Worm (Caenorhabditis elegans) whole organism, early embryonic: ENCODE data around the gene cnc-4.

Source experiments
- B0310.2 ChIP-seq: sonication (generic microtip); optimal IDR thresholded peaks from 2 replicates; lab custom pipeline; 2016; ENCODE audit warnings: mild to moderate bottlenecking, missing genetic modification characterization, missing compliant biosample characterization
- F13C5.2 ChIP-seq: sonication (generic microtip); optimal IDR thresholded peaks from 2 replicates; lab custom pipeline; 2017; ENCODE audit warnings: mild to moderate bottlenecking, missing genetic modification characterization, inconsistent platforms, missing compliant biosample characterization
- aly-1 ChIP-seq: sonication (generic microtip); optimal IDR thresholded peaks from 2 replicates; lab custom pipeline; 2016; ENCODE audit warnings: missing genetic modification characterization, missing compliant biosample characterization
- ama-1 ChIP-seq: fragments of 150-350 bp; optimal IDR thresholded peaks from 2 replicates; lab custom pipeline; 2014
- ceh-13 ChIP-seq: fragments of 200-800 bp; sonication (Bioruptor generic); optimal IDR thresholded peaks from 2 replicates; lab custom pipeline; 2018; ENCODE audit warnings: mild to moderate bottlenecking, missing genetic modification characterization, missing compliant biosample characterization
- ceh-36 ChIP-seq: sonication (generic microtip); optimal IDR thresholded peaks from 2 replicates; lab custom pipeline; 2016; ENCODE audit warnings: missing genetic modification characterization, inconsistent platforms, missing compliant biosample characterization
- ets-7 ChIP-seq: sonication (generic microtip); optimal IDR thresholded peaks from 2 replicates; lab custom pipeline; 2016; ENCODE audit warnings: missing genotype, missing genetic modification characterization, missing compliant biosample characterization
- flt-1 ChIP-seq: fragments of 200-800 bp; sonication (Bioruptor generic); IDR thresholded peaks from 2 replicates; pipeline ENCODE4 v1.3.6; 2022; ENCODE audit warnings: missing genetic modification characterization, missing compliant biosample characterization
- hmbx-1 ChIP-seq: sonication (generic microtip); optimal IDR thresholded peaks from 2 replicates; lab custom pipeline; 2016; ENCODE audit warnings: mild to moderate bottlenecking, missing genetic modification characterization, missing compliant biosample characterization
- hmg-4 ChIP-seq: fragments of 200-800 bp; sonication (Bioruptor generic); optimal IDR thresholded peaks from 2 replicates; lab custom pipeline; 2018; ENCODE audit warnings: mild to moderate bottlenecking, missing genetic modification characterization, missing compliant biosample characterization
- hnd-1 ChIP-seq: sonication (generic microtip); optimal IDR thresholded peaks from 2 replicates; lab custom pipeline; 2016; ENCODE audit warnings: missing genetic modification characterization, missing compliant biosample characterization
- pes-1 ChIP-seq: fragments of 200-800 bp; sonication (Bioruptor generic); IDR thresholded peaks from 2 replicates; pipeline ENCODE4 v1.3.6; 2022; ENCODE audit warnings: missing genetic modification reagents, missing genetic modification characterization, missing compliant biosample characterization
- scrt-1 ChIP-seq: fragments of 200-800 bp; sonication (Bioruptor generic); IDR thresholded peaks from 2 replicates; pipeline ENCODE4 v1.3.6; 2022; ENCODE audit warnings: missing genetic modification characterization, missing compliant biosample characterization
- sea-1 ChIP-seq: fragments of 200-800 bp; sonication (Bioruptor generic); conservative IDR thresholded peaks from 2 replicates; pipeline ENCODE4 v1.3.6; 2022; ENCODE audit warnings: missing genetic modification characterization, missing compliant biosample characterization
- tbx-11 ChIP-seq: fragments of 200-800 bp; sonication (Bioruptor generic); IDR thresholded peaks from 2 replicates; pipeline ENCODE4 v1.3.6; 2022; ENCODE audit warnings: missing genetic modification characterization, missing compliant biosample characterization
- tbx-37 ChIP-seq: fragments of 200-800 bp; sonication (Bioruptor generic); conservative IDR thresholded peaks from 2 replicates; pipeline ENCODE4 v1.3.6; 2022; ENCODE audit warnings: missing genetic modification reagents, missing genetic modification characterization, missing compliant biosample characterization
- tra-4 ChIP-seq: sonication (generic microtip); optimal IDR thresholded peaks from 2 replicates; lab custom pipeline; 2017; ENCODE audit warnings: missing genetic modification characterization, missing compliant biosample characterization

cnc-4 gene

DNA sequence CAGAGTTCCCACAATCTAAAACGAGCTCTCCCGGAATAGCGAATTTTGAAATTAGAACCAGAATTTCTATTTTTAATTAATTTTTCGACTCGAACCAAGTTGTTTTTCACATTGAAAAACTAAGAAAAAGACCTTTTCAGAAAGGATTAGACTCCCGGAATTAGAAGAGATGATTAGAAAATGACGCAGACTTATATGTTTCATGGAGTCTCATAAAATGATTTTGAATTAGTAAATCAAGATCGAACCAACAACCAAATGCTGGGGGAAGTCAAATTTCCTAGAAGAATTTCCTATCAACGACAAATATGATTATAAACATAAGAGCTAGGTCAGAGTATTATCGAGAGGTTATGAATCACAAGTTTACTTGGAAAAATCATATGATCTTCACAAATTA, 41.6 kb downstream of the cnc-4 start:
- no peak for TF ChIP-seq F13C5.2 (tag; lab: Kevin White, UChicago)
- no peak for TF ChIP-seq tbx-11 (GFP tag; lab: Robert Waterston, UW)
- TF ChIP-seq flt-1 (GFP tag; lab: Robert Waterston, UW): no peak
- no peak for TF ChIP-seq tra-4 (tag; lab: Kevin White, UChicago)
- TF ChIP-seq aly-1: no peak
- no peak for TF ChIP-seq pes-1
- no peak for TF ChIP-seq ceh-13
- no peak for TF ChIP-seq ama-1 (lab: Kevin White, UChicago)
- no peak for TF ChIP-seq tbx-37 (GFP tag; lab: Robert Waterston, UW)
- TF ChIP-seq B0310.2 (tag; lab: Kevin White, UChicago): no peak
- no peak for TF ChIP-seq scrt-1
- TF ChIP-seq hmbx-1: no peak

DNA sequence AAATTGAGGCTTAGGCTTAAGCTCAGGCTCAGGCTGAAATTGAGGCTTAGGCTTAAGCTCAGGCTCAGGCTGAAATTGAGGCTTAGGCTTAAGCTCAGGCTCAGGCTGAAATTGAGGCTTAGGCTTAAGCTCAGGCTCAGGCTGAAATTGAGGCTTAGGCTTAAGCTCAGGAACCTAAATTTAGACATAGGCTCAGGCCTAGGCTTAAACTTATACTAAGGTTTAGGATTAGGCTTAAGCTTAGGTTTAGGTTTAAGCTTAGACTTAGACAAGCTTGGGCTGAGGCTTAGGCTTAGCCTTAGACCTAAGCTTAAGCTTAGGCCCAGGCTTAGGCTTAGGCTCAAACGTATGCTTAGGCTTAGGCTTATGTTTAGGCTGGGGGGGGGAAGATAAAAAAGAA, 43.9 kb downstream of the cnc-4 start:
- peak; percentile 80 for TF ChIP-seq ceh-36 (tag; lab: Kevin White, UChicago)

DNA sequence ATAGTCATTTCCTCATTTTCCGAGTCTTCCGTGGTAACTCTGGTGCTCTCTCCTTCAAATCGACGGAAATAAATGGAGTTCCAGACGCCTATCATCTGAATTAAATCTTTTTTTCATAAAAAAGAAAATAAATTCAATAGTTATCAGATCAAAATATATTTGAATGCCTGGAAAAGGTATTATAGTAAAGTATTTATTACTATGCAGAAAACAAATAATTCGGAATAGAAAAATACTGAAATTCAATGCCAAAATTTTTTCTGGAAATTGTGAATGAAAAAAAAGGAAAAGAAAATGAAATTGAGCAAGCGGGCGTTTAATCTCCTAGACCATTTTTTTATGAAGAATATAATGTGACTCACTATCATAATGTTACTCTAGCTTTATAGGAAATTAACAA, 44.5 kb downstream of the cnc-4 start, which contains the start of gene C38C3.6:
C38C3.6 (minus strand) TSS at position 101 of the 400 bp plus-strand sequence.
- TF ChIP-seq sea-1 (GFP tag; lab: Robert Waterston, UW): no peak
- TF ChIP-seq hnd-1 (tag; lab: Kevin White, UChicago): no peak
- no peak for TF ChIP-seq ceh-36 (tag; lab: Kevin White, UChicago)
- no peak for TF ChIP-seq aly-1
- TF ChIP-seq hmbx-1: no peak
- TF ChIP-seq pes-1: no peak
- TF ChIP-seq flt-1 (GFP tag; lab: Robert Waterston, UW): no peak
- TF ChIP-seq scrt-1: no peak
- no peak for TF ChIP-seq ama-1 (lab: Kevin White, UChicago)
- TF ChIP-seq ceh-13: no peak
- TF ChIP-seq tbx-11 (GFP tag; lab: Robert Waterston, UW): no peak

ce11 chrV:1494469-1494868, 47.5 kb downstream of the cnc-4 start, which contains the start of gene spig-7:
TSS of gene spig-7 (plus strand) at chrV:1494769.
- TF ChIP-seq B0310.2 (tag; lab: Kevin White, UChicago): no peak
- TF ChIP-seq hmg-4 (GFP tag; lab: Kevin White, UChicago): no peak
- TF ChIP-seq ama-1 (lab: Kevin White, UChicago): no peak
- no peak for TF ChIP-seq aly-1
- no peak for TF ChIP-seq tbx-11 (GFP tag; lab: Robert Waterston, UW)
- no peak for TF ChIP-seq F13C5.2 (tag; lab: Kevin White, UChicago)
- TF ChIP-seq flt-1 (GFP tag; lab: Robert Waterston, UW): no peak
- TF ChIP-seq sea-1 (GFP tag; lab: Robert Waterston, UW): no peak
- TF ChIP-seq tra-4 (tag; lab: Kevin White, UChicago): no peak
- no peak for TF ChIP-seq ceh-13
- TF ChIP-seq scrt-1: no peak
- no peak for TF ChIP-seq pes-1
- TF ChIP-seq hmbx-1: no peak
- TF ChIP-seq hnd-1 (tag; lab: Kevin White, UChicago): no peak
- no peak for TF ChIP-seq ceh-36 (tag; lab: Kevin White, UChicago)
- TF ChIP-seq ets-7 (tag; lab: Kevin White, UChicago): no peak
- TF ChIP-seq tbx-37 (GFP tag; lab: Robert Waterston, UW): no peak

- no peak for TF ChIP-seq B0310.2 (tag; lab: Kevin White, UChicago)
- no peak for TF ChIP-seq ceh-13
- TF ChIP-seq flt-1 (GFP tag; lab: Robert Waterston, UW): no peak
- no peak for TF ChIP-seq tbx-37 (GFP tag; lab: Robert Waterston, UW)
- TF ChIP-seq hnd-1 (tag; lab: Kevin White, UChicago): no peak
- no peak for TF ChIP-seq ceh-36 (tag; lab: Kevin White, UChicago)
- no peak for TF ChIP-seq hmg-4 (GFP tag; lab: Kevin White, UChicago)
- TF ChIP-seq tbx-11 (GFP tag; lab: Robert Waterston, UW): no peak
- TF ChIP-seq scrt-1: no peak
- no peak for TF ChIP-seq aly-1
- no peak for TF ChIP-seq F13C5.2 (tag; lab: Kevin White, UChicago)
- TF ChIP-seq hmbx-1: no peak
- no peak for TF ChIP-seq pes-1
These were observed 48.3 kb downstream of the cnc-4 start, which contains the start of gene C38C3.3 for ce11 chrV:1495334-1495733. TSS of gene C38C3.3 (plus strand) at chrV:1495634.

DNA sequence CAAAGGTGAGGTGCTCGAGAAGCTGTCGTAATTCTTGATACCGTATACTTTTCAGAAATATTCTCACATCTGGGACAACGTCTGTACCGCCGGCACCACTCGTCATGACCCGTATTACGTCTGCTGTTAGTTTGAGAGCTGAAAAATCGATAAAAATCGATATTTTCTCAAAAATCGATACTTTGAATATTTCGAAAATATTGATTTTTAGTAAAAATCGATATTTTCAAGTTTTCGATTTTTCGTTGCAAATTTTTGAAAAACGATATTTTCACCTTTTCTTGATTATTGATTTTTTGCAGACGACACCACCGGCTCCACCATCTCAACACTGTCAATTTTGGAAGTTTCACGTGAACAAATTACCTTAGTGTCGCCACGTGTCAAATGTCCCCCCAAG, 48.8 kb downstream of the cnc-4 start:
- no peak for TF ChIP-seq flt-1 (GFP tag; lab: Robert Waterston, UW)
- no peak for TF ChIP-seq ets-7 (tag; lab: Kevin White, UChicago)
- no peak for TF ChIP-seq aly-1
- no peak for TF ChIP-seq ceh-13
- TF ChIP-seq ama-1 (lab: Kevin White, UChicago): no peak
- TF ChIP-seq scrt-1: no peak
- TF ChIP-seq tbx-11 (GFP tag; lab: Robert Waterston, UW): no peak
- no peak for TF ChIP-seq tra-4 (tag; lab: Kevin White, UChicago)
- no peak for TF ChIP-seq hnd-1 (tag; lab: Kevin White, UChicago)
- no peak for TF ChIP-seq hmg-4 (GFP tag; lab: Kevin White, UChicago)
- TF ChIP-seq tbx-37 (GFP tag; lab: Robert Waterston, UW): no peak
- TF ChIP-seq F13C5.2 (tag; lab: Kevin White, UChicago): no peak
- TF ChIP-seq hmbx-1: no peak
- TF ChIP-seq ceh-36 (tag; lab: Kevin White, UChicago): no peak
- no peak for TF ChIP-seq B0310.2 (tag; lab: Kevin White, UChicago)
- no peak for TF ChIP-seq sea-1 (GFP tag; lab: Robert Waterston, UW)
- no peak for TF ChIP-seq pes-1
